Worm (Caenorhabditis elegans) whole organism, early embryonic: ENCODE data around the gene F49E12.8.

Experiments used
- aly-1 ChIP-seq: sonication (generic microtip); optimal IDR thresholded peaks from 2 replicates; lab custom pipeline; 2016; ENCODE audit warnings: missing genetic modification characterization, missing compliant biosample characterization
- ama-1 ChIP-seq: fragments of 150-350 bp; optimal IDR thresholded peaks from 2 replicates; lab custom pipeline; 2014
- flt-1 ChIP-seq: fragments of 200-800 bp; sonication (Bioruptor generic); IDR thresholded peaks from 2 replicates; pipeline ENCODE4 v1.3.6; 2022; ENCODE audit warnings: missing genetic modification characterization, missing compliant biosample characterization
- hmg-4 ChIP-seq: fragments of 200-800 bp; sonication (Bioruptor generic); optimal IDR thresholded peaks from 2 replicates; lab custom pipeline; 2018; ENCODE audit warnings: mild to moderate bottlenecking, missing genetic modification characterization, missing compliant biosample characterization
- hnd-1 ChIP-seq: sonication (generic microtip); optimal IDR thresholded peaks from 2 replicates; lab custom pipeline; 2016; ENCODE audit warnings: missing genetic modification characterization, missing compliant biosample characterization
- pes-1 ChIP-seq: fragments of 200-800 bp; sonication (Bioruptor generic); IDR thresholded peaks from 2 replicates; pipeline ENCODE4 v1.3.6; 2022; ENCODE audit warnings: missing genetic modification reagents, missing genetic modification characterization, missing compliant biosample characterization
- tbx-11 ChIP-seq: fragments of 200-800 bp; sonication (Bioruptor generic); IDR thresholded peaks from 2 replicates; pipeline ENCODE4 v1.3.6; 2022; ENCODE audit warnings: missing genetic modification characterization, missing compliant biosample characterization
- tbx-37 ChIP-seq: fragments of 200-800 bp; sonication (Bioruptor generic); conservative IDR thresholded peaks from 2 replicates; pipeline ENCODE4 v1.3.6; 2022; ENCODE audit warnings: missing genetic modification reagents, missing genetic modification characterization, missing compliant biosample characterization

DNA sequence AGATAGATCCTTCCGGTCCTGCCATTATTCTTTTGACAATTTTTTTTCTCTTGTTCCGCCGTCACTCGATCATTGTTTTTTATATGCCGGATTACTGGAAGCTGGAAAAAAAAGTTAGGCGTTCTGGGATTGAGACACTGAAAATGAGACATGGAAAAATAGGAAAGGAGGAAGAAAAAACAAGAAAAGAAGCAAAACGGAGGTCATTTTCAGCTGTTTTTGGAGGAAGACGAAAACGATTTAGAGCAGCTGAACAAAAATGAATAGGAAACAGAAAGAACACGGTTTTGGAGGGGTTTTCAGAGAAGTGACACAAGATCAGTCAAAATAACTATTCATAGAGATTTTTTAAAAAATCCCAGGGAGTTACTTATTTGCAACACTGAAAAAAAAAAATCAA, 25.0 kb downstream of the F49E12.8 start, which contains the start of gene amt-3:
- TF ChIP-seq ama-1 (lab: Kevin White, UChicago): no peak
- TF ChIP-seq tbx-37: no peak
- TF ChIP-seq hnd-1: no peak
- no peak for TF ChIP-seq tbx-11 (GFP tag; lab: Robert Waterston, UW)
- TF ChIP-seq aly-1: no peak
- TF ChIP-seq pes-1 (GFP tag; lab: Robert Waterston, UW): no peak
- TF ChIP-seq flt-1: no peak
- TF ChIP-seq hmg-4 (GFP tag; lab: Kevin White, UChicago): no peak
